Fruit fly (Drosophila melanogaster) Kc167 (cell line): ENCODE results near the gene CG3091.

ENCODE experiments used
- Myc ChIP-seq: fragments of >200 bp; optimal IDR thresholded peaks from 2 replicates; lab custom pipeline; 2017; ENCODE audit warnings: missing external identifiers
- Sin3A ChIP-seq: fragments of >200 bp; optimal IDR thresholded peaks from 2 replicates; lab custom pipeline; 2018; ENCODE audit warnings: missing external identifiers
- psq ChIP-seq: fragments of >200 bp; optimal IDR thresholded peaks from 2 replicates; lab custom pipeline; 2017; ENCODE audit warnings: missing external identifiers

DNA sequence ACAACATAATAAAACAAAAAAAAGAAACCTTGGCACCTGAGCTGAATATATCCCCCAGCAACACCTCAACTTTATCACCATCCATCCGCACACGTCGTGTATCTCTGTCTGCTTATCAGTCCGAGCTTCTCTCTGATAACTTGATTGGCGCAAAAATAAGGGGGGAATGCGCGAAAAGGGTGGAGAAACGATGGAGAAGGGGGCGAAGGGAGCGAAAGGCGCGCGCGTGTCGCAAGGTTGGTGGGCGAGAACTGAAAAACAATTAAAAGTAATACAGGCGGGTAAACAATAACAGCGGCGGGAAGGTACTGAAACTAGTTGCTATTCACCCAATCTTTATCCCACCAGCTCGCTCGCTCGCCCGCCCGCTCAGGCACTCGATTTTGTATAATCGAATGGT is 32.3 kb upstream of the CG3091 start:
- no peak for TF ChIP-seq psq
- TF ChIP-seq Myc (lab: Kevin White, UChicago): no peak
- no peak for TF ChIP-seq Sin3A
